Worm (Caenorhabditis elegans) whole organism, L4 larva: ENCODE results near the gene oac-48.

Source experiments
- Y105C5A.15 ChIP-seq: fragments of 200-800 bp; sonication (Bioruptor generic); IDR thresholded peaks from 2 replicates; pipeline ENCODE4 v1.3.6; 2022; ENCODE audit warnings: missing genetic modification characterization, missing compliant biosample characterization
- aha-1 ChIP-seq: fragments of 150-350 bp; peaks from one replicate; lab custom pipeline; 2014; ENCODE audit warnings: missing biosample characterization, missing genetic modification characterization
- ama-1 ChIP-seq: fragments of 150-350 bp; optimal IDR thresholded peaks from 2 replicates; lab custom pipeline; 2014; ENCODE audit warnings: inconsistent platforms, mixed read lengths
- arid-1 ChIP-seq: fragments of 200-800 bp; sonication (Bioruptor generic); conservative IDR thresholded peaks from 2 replicates; pipeline ENCODE4 v1.3.6; 2022; ENCODE audit warnings: missing genetic modification reagents, missing genetic modification characterization, missing compliant biosample characterization
- ceh-20 ChIP-seq: fragments of 200-800 bp; sonication (Bioruptor generic); IDR thresholded peaks from 2 replicates; pipeline ENCODE4 v1.3.6; 2022; ENCODE audit warnings: missing genetic modification reagents, missing genetic modification characterization, missing compliant biosample characterization
- ceh-62 ChIP-seq: sonication (generic microtip); optimal IDR thresholded peaks from 2 replicates; lab custom pipeline; 2017; ENCODE audit warnings: missing biosample characterization, missing genetic modification characterization
- ces-1 ChIP-seq: fragments of 150-350 bp; sonication (generic microtip); optimal IDR thresholded peaks from 4 replicates; lab custom pipeline; 2014; ENCODE audit warnings: missing biosample characterization, missing genetic modification reagents, missing genetic modification characterization
- daf-16 ChIP-seq, 3 experiments: sonication (generic microtip); optimal IDR thresholded peaks; 2 replicates each; lab custom pipeline; 2016 to 2017; ENCODE audit warnings: missing genetic modification characterization in 3 of 3, missing genetic modification reagents in 3 of 3, mild to moderate bottlenecking in 2 of 3, missing compliant biosample characterization in 2 of 3, missing biosample characterization in 1 of 3, moderate library complexity in 1 of 3
- dpl-1 ChIP-seq: fragments of 150-350 bp; optimal IDR thresholded peaks from 2 replicates; lab custom pipeline; 2014; ENCODE audit warnings: missing biosample characterization, missing genetic modification reagents, missing genetic modification characterization
- dve-1 ChIP-seq: sonication (generic microtip); optimal IDR thresholded peaks from 2 replicates; lab custom pipeline; 2017; ENCODE audit warnings: antibody characterized with exemption, mild to moderate bottlenecking, missing genetic modification characterization, missing compliant biosample characterization; ENCODE audit not compliant: insufficient read depth
- egl-27 ChIP-seq: sonication (generic microtip); optimal IDR thresholded peaks from 3 replicates; lab custom pipeline; 2017; ENCODE audit warnings: missing biosample characterization, missing genetic modification reagents, missing genetic modification characterization
- egl-43 ChIP-seq: fragments of 200-800 bp; sonication (Bioruptor generic); IDR thresholded peaks from 2 replicates; pipeline ENCODE4 v1.3.6; 2022; ENCODE audit warnings: missing genetic modification reagents, missing genetic modification characterization, missing compliant biosample characterization
- hif-1 ChIP-seq, 2 experiments: sonication (generic microtip); optimal IDR thresholded peaks; 2 replicates each; lab custom pipeline; 2016 to 2017; ENCODE audit warnings: missing compliant biosample characterization in 2 of 2, missing genetic modification characterization in 2 of 2, missing genetic modification reagents in 2 of 2, missing genotype in 2 of 2, mild to moderate bottlenecking in 1 of 2
- hlh-11 ChIP-seq: fragments of 200-800 bp; sonication (Bioruptor generic); optimal IDR thresholded peaks from 2 replicates; lab custom pipeline; 2018; ENCODE audit warnings: mild to moderate bottlenecking, missing genetic modification characterization, missing compliant biosample characterization
- hlh-30 ChIP-seq: sonication (generic microtip); optimal IDR thresholded peaks from 2 replicates; lab custom pipeline; 2017; ENCODE audit warnings: antibody characterized with exemption, mild to moderate bottlenecking, missing genetic modification characterization, missing compliant biosample characterization; ENCODE audit not compliant: insufficient read depth
- hmg-1.1 ChIP-seq: fragments of 200-800 bp; sonication (Bioruptor generic); IDR thresholded peaks from 2 replicates; pipeline ENCODE4 v1.3.6; 2022; ENCODE audit warnings: missing genetic modification reagents, missing genetic modification characterization, missing compliant biosample characterization
- lin-15B ChIP-seq: fragments of 150-350 bp; sonication (generic microtip); optimal IDR thresholded peaks from 3 replicates; lab custom pipeline; 2014; ENCODE audit warnings: missing biosample characterization, missing genetic modification characterization
- lin-29 ChIP-seq: fragments of 200-800 bp; sonication (Bioruptor generic); IDR thresholded peaks from 2 replicates; pipeline ENCODE4 v1.3.6; 2022; ENCODE audit warnings: missing genetic modification reagents, missing genetic modification characterization, missing compliant biosample characterization
- lin-38 ChIP-seq: fragments of 200-800 bp; sonication (Bioruptor generic); IDR thresholded peaks from 2 replicates; pipeline ENCODE4 v1.3.6; 2022; ENCODE audit warnings: missing genetic modification reagents, missing genetic modification characterization, missing compliant biosample characterization
- mes-2 ChIP-seq: sonication (generic microtip); optimal IDR thresholded peaks from 2 replicates; lab custom pipeline; 2016; ENCODE audit warnings: missing genotype, mild to moderate bottlenecking, missing genetic modification characterization, missing compliant biosample characterization; ENCODE audit not compliant: poor library complexity, severe bottlenecking
- mxl-2 ChIP-seq: fragments of 200-800 bp; sonication (Bioruptor generic); conservative IDR thresholded peaks from 2 replicates; pipeline ENCODE4 v1.3.6; 2022; ENCODE audit warnings: missing genetic modification reagents, missing genetic modification characterization, missing compliant biosample characterization
- nhr-102 ChIP-seq: sonication (generic microtip); optimal IDR thresholded peaks from 2 replicates; lab custom pipeline; 2016; ENCODE audit warnings: mild to moderate bottlenecking, missing genetic modification characterization, moderate library complexity, missing compliant biosample characterization
- nhr-11 ChIP-seq: fragments of 150-350 bp; optimal IDR thresholded peaks from 2 replicates; lab custom pipeline; 2014; ENCODE audit warnings: missing biosample characterization, missing genetic modification characterization
- nhr-25 ChIP-seq: sonication (generic microtip); optimal IDR thresholded peaks from 2 replicates; lab custom pipeline; 2017; ENCODE audit warnings: missing genetic modification characterization, mild to moderate bottlenecking, missing compliant biosample characterization, antibody characterized with exemption, moderate library complexity, borderline replicate concordance; ENCODE audit not compliant: insufficient read depth
- nhr-42 ChIP-seq: fragments of 200-800 bp; sonication (Bioruptor generic); IDR thresholded peaks from 2 replicates; pipeline ENCODE4 v1.3.6; 2022; ENCODE audit warnings: missing genetic modification characterization, missing compliant biosample characterization
- php-3 ChIP-seq: fragments of 200-800 bp; sonication (Bioruptor generic); IDR thresholded peaks from 2 replicates; pipeline ENCODE4 v1.3.6; 2022; ENCODE audit warnings: missing genetic modification reagents, missing genetic modification characterization, missing compliant biosample characterization
- pqm-1 ChIP-seq: sonication (generic microtip); optimal IDR thresholded peaks from 2 replicates; lab custom pipeline; 2017; ENCODE audit warnings: missing biosample characterization, missing genetic modification characterization
- rbr-2 ChIP-seq: sonication (generic microtip); optimal IDR thresholded peaks from 2 replicates; lab custom pipeline; 2016; ENCODE audit warnings: missing genotype, missing genetic modification characterization, missing compliant biosample characterization
- snpc-1.2 ChIP-seq: fragments of 200-800 bp; sonication (Bioruptor generic); IDR thresholded peaks from 2 replicates; pipeline ENCODE4 v1.3.6; 2022; ENCODE audit warnings: missing genetic modification reagents, missing genetic modification characterization, missing compliant biosample characterization
- spr-3 ChIP-seq: fragments of 200-800 bp; sonication (Bioruptor generic); optimal IDR thresholded peaks from 2 replicates; lab custom pipeline; 2018; ENCODE audit warnings: mild to moderate bottlenecking, missing genetic modification characterization, missing compliant biosample characterization
- tra-1 ChIP-seq: fragments of 200-800 bp; sonication (Bioruptor generic); IDR thresholded peaks from 2 replicates; pipeline ENCODE4 v1.3.6; 2022; ENCODE audit warnings: missing genetic modification reagents, missing genetic modification characterization, missing compliant biosample characterization
- unc-62 ChIP-seq, 3 experiments: fragments of 150-350 bp in 1 of 3; sonication (generic microtip); optimal IDR thresholded peaks in 2 of 3; peaks in 1 of 3; 1 replicate in 1 of 3; 2 replicates in 2 of 3; lab custom pipeline; 2014 to 2017; ENCODE audit warnings: missing biosample characterization in 3 of 3, missing genetic modification characterization in 3 of 3, missing genetic modification reagents in 3 of 3, missing genotype in 1 of 3
- zfp-3 ChIP-seq: fragments of 200-800 bp; sonication (Bioruptor generic); conservative IDR thresholded peaks from 2 replicates; pipeline ENCODE4 v1.3.6; 2022; ENCODE audit warnings: missing genetic modification reagents, missing genetic modification characterization, missing compliant biosample characterization
- ztf-7 ChIP-seq: fragments of 150-350 bp; optimal IDR thresholded peaks from 2 replicates; lab custom pipeline; 2014; ENCODE audit warnings: missing biosample characterization, missing genetic modification characterization

oac-48 gene

DNA sequence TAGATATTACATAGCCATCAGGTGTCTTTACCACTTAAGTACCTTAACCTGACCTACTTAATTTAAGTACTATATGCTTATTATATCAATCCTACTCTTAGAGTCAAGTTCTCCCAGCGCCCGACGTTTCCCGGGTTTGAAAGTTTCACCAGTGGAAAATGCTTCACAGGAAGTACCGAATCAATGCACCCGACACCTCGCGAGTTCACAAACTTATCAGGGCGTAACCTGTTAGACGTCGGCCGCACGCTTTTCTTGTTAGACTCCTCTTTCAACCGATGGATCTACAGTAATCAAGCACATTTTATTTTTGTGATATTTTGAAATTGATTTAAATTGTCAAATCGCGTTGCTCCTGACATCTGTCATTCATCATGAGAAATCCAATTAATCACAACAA lies 21.7 kb downstream of the oac-48 start:
- no peak for TF ChIP-seq spr-3 (GFP tag; lab: Kevin White, UChicago)
- no peak for TF ChIP-seq php-3 (GFP tag; lab: Robert Waterston, UW)
- no peak for TF ChIP-seq nhr-25 (tag; lab: Kevin White, UChicago)
- no peak for TF ChIP-seq snpc-1.2 (GFP tag; lab: Robert Waterston, UW)
- no peak for TF ChIP-seq arid-1 (GFP tag; lab: Robert Waterston, UW)
- TF ChIP-seq nhr-42, result no peak
- TF ChIP-seq ztf-7 (tag; lab: Kevin White, UChicago), result no peak
- TF ChIP-seq mxl-2 (GFP tag; lab: Robert Waterston, UW), result no peak
- TF ChIP-seq nhr-11 (tag; lab: Kevin White, UChicago), result no peak
- no peak for TF ChIP-seq ama-1 (lab: Kevin White, UChicago)
- TF ChIP-seq lin-29 (GFP tag; lab: Robert Waterston, UW), result no peak
- TF ChIP-seq dve-1 (tag; lab: Kevin White, UChicago), result no peak

DNA sequence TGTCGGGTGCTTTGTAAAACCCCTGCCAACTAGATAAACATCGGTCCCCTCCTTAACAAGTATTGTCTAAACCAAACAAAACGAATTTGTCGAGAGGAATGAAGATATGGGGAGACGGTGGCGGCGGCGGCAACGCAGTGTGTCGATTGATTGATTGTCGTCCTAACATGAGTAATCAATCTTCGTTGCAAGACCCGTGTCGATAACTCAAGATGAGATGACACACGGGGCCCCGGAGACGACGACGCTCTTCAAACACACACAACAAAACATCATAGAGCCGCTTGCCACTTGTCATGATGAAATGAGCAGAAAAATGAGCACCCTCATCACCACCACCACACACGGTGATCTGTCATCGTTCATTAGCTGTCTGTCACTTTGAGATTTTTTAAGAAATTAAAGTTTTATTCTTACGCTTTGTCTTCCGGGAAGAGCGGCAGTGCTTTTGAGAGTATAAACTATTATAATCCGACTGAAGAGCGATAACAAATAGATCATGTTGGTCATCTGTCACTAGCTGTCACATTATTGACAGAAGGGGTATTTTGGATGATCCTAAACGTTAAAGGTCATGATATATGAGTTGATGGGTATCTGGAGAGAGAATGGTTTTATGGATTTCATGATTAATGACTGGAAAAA lies 22.2 kb downstream of the oac-48 start:
- TF ChIP-seq pqm-1 (tag; lab: Kevin White, UChicago) (no peak), ceh-62 (tag; lab: Kevin White, UChicago) (no peak), zfp-3 (GFP tag; lab: Robert Waterston, UW) (no peak), tra-1 (GFP tag; lab: Robert Waterston, UW) (peak; percentile 37; the same call in 1 of the 2 replicates), lin-38 (GFP tag; lab: Robert Waterston, UW) (no peak), unc-62 (GFP tag; optimal IDR thresholded peaks at IDR 0.05 in 1 of 2; lab: Kevin White, UChicago) (peak in 1 of 2 experiments; percentile 100), unc-62 (tag; optimal IDR thresholded peaks at IDR 0.05; lab: Kevin White, UChicago) (peak; percentile 82), egl-43 (GFP tag; lab: Robert Waterston, UW) (no peak), Y105C5A.15 (GFP tag; lab: Robert Waterston, UW) (no peak), lin-15B (tag; lab: Kevin White, UChicago) (no peak), daf-16 (GFP tag; optimal IDR thresholded peaks at IDR 0.05; lab: Kevin White, UChicago) (peak in 1 of 2 experiments; percentile 9), daf-16 (tag; optimal IDR thresholded peaks at IDR 0.05; lab: Kevin White, UChicago) (no peak), ces-1 (GFP tag; lab: Kevin White, UChicago) (no peak), hif-1 (tag; optimal IDR thresholded peaks at IDR 0.05; lab: Kevin White, UChicago) (no peak), hlh-11 (tag; lab: Kevin White, UChicago) (peak; percentile 10), hlh-30 (tag; lab: Kevin White, UChicago) (peak; percentile 8), ceh-20 (GFP tag; lab: Robert Waterston, UW) (peak; percentile 95), arid-1 (GFP tag; lab: Robert Waterston, UW) (no peak), mes-2 (peak; percentile 12), rbr-2 (tag; lab: Kevin White, UChicago) (no peak), egl-27 (tag; lab: Kevin White, UChicago) (no peak), dpl-1 (GFP tag; lab: Kevin White, UChicago) (no peak), hmg-1.1 (GFP tag; lab: Robert Waterston, UW) (0 out of 2 replicates have a peak, but pooled peaks have one; percentile 21), nhr-102 (tag; lab: Kevin White, UChicago) (no peak)
- TF ChIP-seq, all 104 proteins: peak for 8

DNA sequence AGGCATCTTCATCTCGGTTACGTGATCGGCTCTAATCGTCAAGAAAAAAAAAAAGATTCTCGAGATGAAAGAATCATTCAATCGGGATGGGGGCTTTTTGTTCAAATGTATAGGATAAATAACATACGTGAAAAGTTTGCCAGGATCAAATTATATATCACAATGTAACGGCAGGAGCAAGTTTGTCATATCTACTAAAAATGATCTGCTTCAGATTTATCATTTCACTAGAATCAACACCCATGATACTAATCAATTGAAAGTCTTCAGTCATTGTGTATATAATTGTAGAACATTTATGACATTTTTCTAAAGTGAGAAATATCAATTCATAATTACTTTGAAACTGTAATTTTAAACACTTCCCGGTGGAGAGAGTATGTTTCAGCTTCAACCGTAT lies 23.3 kb downstream of the oac-48 start:
- TF ChIP-seq unc-62 (GFP tag; optimal IDR thresholded peaks at IDR 0.05 in 1 of 2; lab: Kevin White, UChicago) (peak in 1 of 2 experiments; percentile 61), unc-62 (tag; optimal IDR thresholded peaks at IDR 0.05; lab: Kevin White, UChicago) (no peak), ces-1 (GFP tag; lab: Kevin White, UChicago) (no peak), egl-43 (GFP tag; lab: Robert Waterston, UW) (no peak), aha-1 (tag; lab: Kevin White, UChicago) (peak; percentile 72)
